Worm (Caenorhabditis elegans): ENCODE measurements around the gene sec-5.

DNA sequence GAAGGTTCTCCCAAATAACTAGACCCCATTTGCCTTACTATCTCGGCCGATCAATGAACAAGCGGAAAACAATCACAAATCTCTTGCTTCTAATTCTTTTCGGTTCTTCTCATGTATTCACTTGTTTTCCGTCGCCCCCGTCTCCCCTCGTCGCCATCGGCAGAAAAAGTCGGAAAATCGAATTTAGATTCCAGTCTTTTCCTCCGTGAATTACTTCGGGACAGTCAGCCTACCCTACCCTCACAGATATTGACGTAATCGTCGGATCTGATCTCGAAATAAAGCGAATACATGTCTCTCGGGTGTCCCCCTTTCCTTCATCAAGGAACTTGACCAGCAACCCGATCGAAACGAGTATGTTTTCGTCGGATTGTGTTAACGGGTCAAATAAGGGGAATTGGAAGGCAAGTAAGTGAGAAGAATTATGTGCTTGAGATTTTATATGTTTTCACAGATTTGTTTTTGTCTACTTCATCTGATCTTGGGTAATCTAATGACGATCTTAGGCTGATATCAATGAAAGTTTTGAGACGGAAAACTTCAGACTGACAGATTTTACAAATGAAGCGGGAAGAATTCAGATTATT lies 13.7 kb upstream of the sec-5 start:
- TF ChIP-seq him-1 (tag; optimal IDR thresholded peaks at IDR 0.05) (no peak), dao-5 (tag; optimal IDR thresholded peaks at IDR 0.05) (no peak), W03F9.2 (tag; optimal IDR thresholded peaks at IDR 0.05) (no peak)

Measured in whole organism, L4/young adult.